Worm (Caenorhabditis elegans) whole organism, L3 larva: ENCODE data around the gene W06A11.1.
A peak's percentile ranks its signal among the peaks of the same experiment; 100 is the strongest.

ENCODE experiments used
- R02D3.7 ChIP-seq: fragments of 150-350 bp; optimal IDR thresholded peaks from 2 replicates; lab custom pipeline; 2014; ENCODE audit warnings: missing biosample characterization, missing genetic modification characterization
- ZK546.5 ChIP-seq: sonication (generic microtip); optimal IDR thresholded peaks from 2 replicates; lab custom pipeline; 2017; ENCODE audit warnings: missing biosample characterization, missing genetic modification characterization
- ceh-16 ChIP-seq: sonication (generic microtip); optimal IDR thresholded peaks from 2 replicates; lab custom pipeline; 2017; ENCODE audit warnings: missing biosample characterization, missing genetic modification characterization
- ceh-82 ChIP-seq: fragments of 150-350 bp; optimal IDR thresholded peaks from 2 replicates; lab custom pipeline; 2014; ENCODE audit warnings: missing biosample characterization, missing genetic modification characterization
- ceh-9 ChIP-seq: sonication (generic microtip); optimal IDR thresholded peaks from 2 replicates; lab custom pipeline; 2018; ENCODE audit warnings: missing biosample characterization, missing genetic modification characterization
- egl-27 ChIP-seq: sonication (generic microtip); optimal IDR thresholded peaks from 4 replicates; lab custom pipeline; 2017; ENCODE audit warnings: missing biosample characterization, missing genetic modification reagents, missing genetic modification characterization
- egl-5 ChIP-seq: fragments of 150-350 bp; optimal IDR thresholded peaks from 2 replicates; lab custom pipeline; 2017; ENCODE audit warnings: missing biosample characterization, missing genetic modification reagents, missing genetic modification characterization, inconsistent platforms
- elt-1 ChIP-seq: fragments of 150-350 bp; optimal IDR thresholded peaks from 2 replicates; lab custom pipeline; 2014; ENCODE audit warnings: missing biosample characterization, missing genetic modification characterization
- elt-2 ChIP-seq: sonication (generic microtip); optimal IDR thresholded peaks from 2 replicates; lab custom pipeline; 2016; ENCODE audit warnings: missing genetic modification reagents, mild to moderate bottlenecking, missing genetic modification characterization, missing compliant biosample characterization
- elt-3 ChIP-seq, 3 experiments: fragments of 150-350 bp in 1 of 3; sonication (generic microtip) in 2 of 3; optimal IDR thresholded peaks; 2 replicates in 2 of 3; 4 replicates in 1 of 3; lab custom pipeline; 2014 to 2017; ENCODE audit warnings: missing biosample characterization in 3 of 3, missing genetic modification characterization in 3 of 3
- eor-1 ChIP-seq, 2 experiments: fragments of 150-350 bp; optimal IDR thresholded peaks; 2 replicates each; lab custom pipeline; 2014 to 2018; ENCODE audit warnings: missing biosample characterization in 2 of 2, missing genetic modification characterization in 2 of 2
- fos-1 ChIP-seq: fragments of 150-350 bp; optimal IDR thresholded peaks from 2 replicates; lab custom pipeline; 2014; ENCODE audit warnings: missing biosample characterization, missing genetic modification characterization
- hmg-11 ChIP-seq: sonication (generic microtip); optimal IDR thresholded peaks from 2 replicates; lab custom pipeline; 2016; ENCODE audit warnings: missing genetic modification characterization, missing compliant biosample characterization
- lin-39 ChIP-seq: fragments of 150-350 bp; optimal IDR thresholded peaks from 2 replicates; lab custom pipeline; 2018; ENCODE audit warnings: missing biosample characterization, missing genetic modification reagents, missing genetic modification characterization
- mdl-1 ChIP-seq: fragments of 150-350 bp; optimal IDR thresholded peaks from 2 replicates; lab custom pipeline; 2014; ENCODE audit warnings: missing biosample characterization, missing genetic modification characterization
- mml-1 ChIP-seq: fragments of 150-350 bp; sonication (generic microtip); optimal IDR thresholded peaks from 3 replicates; lab custom pipeline; 2014; ENCODE audit warnings: missing biosample characterization, missing genetic modification characterization
- nfya-1 ChIP-seq: sonication (generic microtip); optimal IDR thresholded peaks from 2 replicates; lab custom pipeline; 2017; ENCODE audit warnings: missing genetic modification characterization, mild to moderate bottlenecking, missing compliant biosample characterization, antibody characterized with exemption, moderate library complexity; ENCODE audit not compliant: insufficient read depth
- nhr-11 ChIP-seq: fragments of 150-350 bp; optimal IDR thresholded peaks from 2 replicates; lab custom pipeline; 2014; ENCODE audit warnings: missing biosample characterization, missing genetic modification characterization
- nhr-12 ChIP-seq: fragments of 150-350 bp; optimal IDR thresholded peaks from 2 replicates; lab custom pipeline; 2014; ENCODE audit warnings: missing biosample characterization, missing genetic modification characterization
- nhr-23 ChIP-seq: fragments of 150-350 bp; optimal IDR thresholded peaks from 2 replicates; lab custom pipeline; 2014; ENCODE audit warnings: missing biosample characterization, missing genetic modification reagents, missing genetic modification characterization
- nhr-25 ChIP-seq: sonication (generic microtip); optimal IDR thresholded peaks from 2 replicates; lab custom pipeline; 2017; ENCODE audit warnings: missing biosample characterization, missing genetic modification characterization
- nhr-43 ChIP-seq: sonication (generic microtip); optimal IDR thresholded peaks from 2 replicates; lab custom pipeline; 2016; ENCODE audit warnings: mild to moderate bottlenecking, missing genetic modification characterization, missing compliant biosample characterization; ENCODE audit not compliant: poor library complexity, severe bottlenecking
- nhr-67 ChIP-seq: fragments of 150-350 bp; optimal IDR thresholded peaks from 2 replicates; lab custom pipeline; 2014; ENCODE audit warnings: missing biosample characterization, missing genetic modification characterization
- nhr-76 ChIP-seq: fragments of 150-350 bp; sonication (generic microtip); optimal IDR thresholded peaks from 5 replicates; lab custom pipeline; 2014; ENCODE audit warnings: missing biosample characterization, missing genetic modification characterization
- pha-4 ChIP-seq: fragments of 150-350 bp; optimal IDR thresholded peaks from 2 replicates; lab custom pipeline; 2014; ENCODE audit warnings: missing biosample characterization, missing genetic modification reagents, missing genetic modification characterization
- sea-2 ChIP-seq: fragments of 150-350 bp; sonication (generic microtip); optimal IDR thresholded peaks from 4 replicates; lab custom pipeline; 2014; ENCODE audit warnings: missing biosample characterization, missing genetic modification reagents, missing genetic modification characterization
- skn-1 ChIP-seq: fragments of 150-350 bp; optimal IDR thresholded peaks from 2 replicates; lab custom pipeline; 2014; ENCODE audit warnings: missing biosample characterization, missing genetic modification characterization
- snpc-4 ChIP-seq: fragments of 150-350 bp; optimal IDR thresholded peaks from 2 replicates; lab custom pipeline; 2014; ENCODE audit warnings: missing biosample characterization, missing genetic modification characterization
- unc-39 ChIP-seq: sonication (generic microtip); optimal IDR thresholded peaks from 4 replicates; lab custom pipeline; 2017; ENCODE audit warnings: missing biosample characterization, missing genetic modification characterization
- zag-1 ChIP-seq: fragments of 150-350 bp; optimal IDR thresholded peaks from 2 replicates; lab custom pipeline; 2014; ENCODE audit warnings: missing biosample characterization, missing genetic modification characterization
- ztf-11 ChIP-seq: fragments of 150-350 bp; optimal IDR thresholded peaks from 2 replicates; lab custom pipeline; 2014; ENCODE audit warnings: missing biosample characterization, missing genetic modification characterization
- ztf-4 ChIP-seq: fragments of 150-350 bp; optimal IDR thresholded peaks from 2 replicates; lab custom pipeline; 2014; ENCODE audit warnings: missing biosample characterization, missing genetic modification characterization

Gene W06A11.1

DNA sequence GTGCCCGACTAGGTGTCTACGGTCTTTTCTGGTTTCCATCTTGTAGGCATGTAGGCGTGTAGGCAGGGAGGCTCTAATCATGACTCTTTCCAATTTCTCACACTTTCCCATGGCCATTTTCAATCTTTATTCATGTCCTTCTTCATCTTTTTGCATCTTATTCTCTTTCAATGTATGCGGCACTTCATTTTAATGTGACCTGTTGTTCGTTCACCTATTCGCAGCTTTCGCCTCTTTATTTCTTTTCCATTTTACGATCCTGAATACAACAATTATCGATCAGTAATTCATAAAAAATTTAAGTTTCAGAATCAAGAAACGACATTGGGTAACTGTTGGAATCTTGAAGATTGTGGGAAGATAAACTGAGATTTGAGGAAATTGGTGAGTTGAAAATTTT lies 33.1 kb downstream of the W06A11.1 start, which contains the start of gene rhgf-2:
TSS of gene rhgf-2 (plus strand) at position 301 of the 400 bp plus-strand sequence.
- TF ChIP-seq elt-1 (tag; lab: Kevin White, UChicago) (no peak), lin-39 (no peak), elt-2 (tag; lab: Kevin White, UChicago) (no peak), nhr-12 (tag; lab: Kevin White, UChicago) (no peak), ceh-16 (tag; lab: Kevin White, UChicago) (no peak), nhr-67 (tag; lab: Kevin White, UChicago) (no peak), ZK546.5 (no peak), nhr-43 (no peak), eor-1 (tag; optimal IDR thresholded peaks at IDR 0.05; lab: Kevin White, UChicago) (no peak), R02D3.7 (tag; lab: Kevin White, UChicago) (no peak), egl-27 (tag; lab: Kevin White, UChicago) (no peak), nhr-11 (no peak), snpc-4 (tag; lab: Kevin White, UChicago) (no peak), mml-1 (tag; lab: Kevin White, UChicago) (no peak), fos-1 (tag; lab: Kevin White, UChicago) (no peak)

ce11 chrII:4102723-4103122 lies 35.4 kb downstream of the W06A11.1 start:
- TF ChIP-seq zag-1 (tag; lab: Kevin White, UChicago) (no peak), nhr-25 (tag; lab: Kevin White, UChicago) (peak; percentile 26)

DNA sequence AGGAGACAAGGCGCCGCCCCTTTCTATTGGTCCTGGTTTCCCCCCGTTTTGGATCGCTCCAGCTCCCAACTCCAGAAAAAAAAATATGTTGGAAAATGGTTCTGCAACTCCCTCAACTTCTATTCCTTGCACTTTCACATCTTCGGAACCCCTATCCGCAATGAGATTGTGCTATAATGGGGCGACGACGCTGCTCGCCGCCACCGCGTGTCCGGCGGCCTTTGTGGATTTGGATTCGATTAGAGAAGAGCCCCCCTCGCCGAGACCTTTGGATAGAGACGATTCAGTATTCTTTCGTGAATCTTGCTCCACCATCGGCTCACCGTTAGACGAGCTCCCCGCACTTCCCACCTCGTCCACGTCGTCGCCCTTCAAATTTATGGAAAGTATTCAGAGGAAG lies 39.8 kb downstream of the W06A11.1 start:
- TF ChIP-seq hmg-11 (no peak), elt-3 (tag; optimal IDR thresholded peaks at IDR 0.05; lab: Kevin White, UChicago) (no peak), ceh-9 (tag; lab: Kevin White, UChicago) (no peak), nhr-11 (no peak), ztf-11 (tag; lab: Kevin White, UChicago) (no peak), ztf-4 (tag; lab: Kevin White, UChicago) (no peak), nhr-76 (tag; lab: Kevin White, UChicago) (no peak), ceh-82 (tag; lab: Kevin White, UChicago) (no peak), nhr-12 (tag; lab: Kevin White, UChicago) (no peak), elt-2 (tag; lab: Kevin White, UChicago) (no peak)

DNA sequence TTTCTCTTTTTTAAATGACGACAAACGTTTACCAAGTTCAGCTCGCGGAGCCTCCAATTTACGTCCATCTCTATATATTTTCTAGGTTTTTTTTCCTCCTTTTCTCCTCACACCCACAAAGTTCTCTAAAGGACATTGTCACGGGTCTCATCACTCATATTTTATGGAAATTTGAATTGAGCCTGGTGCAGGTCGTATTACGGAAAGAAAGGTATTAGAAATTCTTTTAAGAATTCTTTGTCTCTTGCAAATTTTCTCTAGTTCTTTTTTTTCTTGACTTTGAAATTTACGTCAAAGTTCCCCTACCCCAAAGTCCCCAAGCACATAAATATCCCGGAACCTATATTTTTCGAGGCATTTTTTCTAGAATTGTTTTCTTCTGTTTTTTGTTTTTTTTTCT lies 51.1 kb downstream of the W06A11.1 start:
- TF ChIP-seq skn-1 (tag; lab: Kevin White, UChicago), result no peak
- no peak for TF ChIP-seq nhr-23 (tag; lab: Kevin White, UChicago)
- TF ChIP-seq hmg-11, result no peak
- TF ChIP-seq sea-2, result no peak
- TF ChIP-seq pha-4 (tag; lab: Kevin White, UChicago), result no peak
- TF ChIP-seq unc-39 (tag; lab: Kevin White, UChicago), result no peak
- no peak for TF ChIP-seq egl-5 (tag; lab: Kevin White, UChicago)
- TF ChIP-seq mdl-1 (tag; lab: Kevin White, UChicago), result no peak
- no peak for TF ChIP-seq nhr-76 (tag; lab: Kevin White, UChicago)
- TF ChIP-seq fos-1 (tag; lab: Kevin White, UChicago), result no peak
- no peak for TF ChIP-seq nhr-11
- no peak for TF ChIP-seq nfya-1 (tag; lab: Kevin White, UChicago)
- TF ChIP-seq egl-27 (tag; lab: Kevin White, UChicago), result no peak
